Worm (Caenorhabditis elegans): ENCODE results near the gene T14B4.20.

T14B4.20 gene

DNA sequence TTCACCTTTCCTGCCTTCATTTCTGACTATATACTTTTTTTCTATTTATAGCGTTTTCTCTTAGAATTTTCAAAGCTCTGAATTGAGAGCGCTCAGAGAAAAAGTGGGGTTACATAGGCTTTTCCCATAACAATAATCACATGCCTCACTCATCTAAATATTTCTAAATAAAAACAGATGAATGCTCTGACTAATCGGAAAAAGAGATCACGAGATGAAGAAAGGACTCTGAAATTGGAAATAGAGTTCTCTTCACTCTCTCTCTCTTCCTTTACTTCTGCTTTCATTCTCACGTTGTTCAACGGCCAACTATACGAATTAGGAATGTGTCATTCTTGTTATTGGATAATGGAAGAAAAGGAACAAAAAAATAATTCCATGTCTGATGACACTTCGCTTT lies 27.6 kb upstream of the T14B4.20 start (continued):
- TF ChIP-seq lin-15B (tag; optimal IDR thresholded peaks at IDR 0.05) (no peak), unc-30 (tag; optimal IDR thresholded peaks at IDR 0.05) (no peak), C16A3.4 (tag; optimal IDR thresholded peaks at IDR 0.05) (no peak), fkh-8 (tag; optimal IDR thresholded peaks at IDR 0.05) (peak; percentile 93), nhr-90 (tag; optimal IDR thresholded peaks at IDR 0.05; ENCODE audit: poor library complexity) (no peak), zip-4 (GFP tag; optimal IDR thresholded peaks at IDR 0.05) (no peak), fkh-10 (GFP tag; optimal IDR thresholded peaks at IDR 0.05) (peak; percentile 27), pqm-1 (tag; optimal IDR thresholded peaks at IDR 0.05) (no peak), isw-1 (GFP tag; IDR thresholded peaks at IDR 0.05) (no peak), grh-1 (GFP tag; IDR thresholded peaks at IDR 0.05) (no peak), ceh-82 (tag; optimal IDR thresholded peaks at IDR 0.05) (no peak), fkh-4 (tag; optimal IDR thresholded peaks at IDR 0.05; ENCODE audit: borderline replicate concordance) (peak; percentile 48), sox-4 (tag; optimal IDR thresholded peaks at IDR 0.05) (peak; percentile 61), egl-13 (tag; optimal IDR thresholded peaks at IDR 0.05) (no peak), nhr-28 (tag; optimal IDR thresholded peaks at IDR 0.05) (no peak), Y116A8C.19 (tag; optimal IDR thresholded peaks at IDR 0.05; ENCODE audit: borderline replicate concordance) (no peak), nhr-12 (tag; optimal IDR thresholded peaks at IDR 0.05) (no peak), pax-3 (tag; optimal IDR thresholded peaks at IDR 0.05) (peak; percentile 52), lin-35 (GFP tag; optimal IDR thresholded peaks at IDR 0.05) (no peak), ceh-88 (GFP tag; IDR thresholded peaks at IDR 0.05) (no peak), dpl-1 (GFP tag; optimal IDR thresholded peaks at IDR 0.05) (no peak), swsn-7 (tag; optimal IDR thresholded peaks at IDR 0.05) (peak; percentile 28), nhr-85 (tag) (no peak), lin-14 (GFP tag; optimal IDR thresholded peaks at IDR 0.05) (peak; percentile 59), blmp-1 (tag; optimal IDR thresholded peaks at IDR 0.05) (no peak), efl-3 (GFP tag; optimal IDR thresholded peaks at IDR 0.05) (no peak), aha-1 (tag; optimal IDR thresholded peaks at IDR 0.05) (no peak), sup-37 (GFP tag; optimal IDR thresholded peaks at IDR 0.05) (no peak), vab-15 (tag; optimal IDR thresholded peaks at IDR 0.05) (no peak), nhr-11 (tag; optimal IDR thresholded peaks at IDR 0.05) (peak; percentile 10), unc-130 (tag; optimal IDR thresholded peaks at IDR 0.05) (no peak), nhr-71 (tag; optimal IDR thresholded peaks at IDR 0.05) (peak; percentile 72), lsy-2 (tag; optimal IDR thresholded peaks at IDR 0.05) (peak in 1 of 2 experiments; percentile 4), nhr-76 (tag; optimal IDR thresholded peaks at IDR 0.05) (no peak), lin-39 (tag; optimal IDR thresholded peaks at IDR 0.05) (no peak), efl-1 (optimal IDR thresholded peaks at IDR 0.05) (no peak), efl-1 (GFP tag; optimal IDR thresholded peaks at IDR 0.05 in 1 of 2) (peak in 1 of 2 experiments; percentile 19), lir-3 (tag; optimal IDR thresholded peaks at IDR 0.05; ENCODE audit: poor library complexity) (no peak), nhr-47 (tag; optimal IDR thresholded peaks at IDR 0.05) (peak; percentile 60), nhr-84 (tag; optimal IDR thresholded peaks at IDR 0.05) (no peak), unc-86 (tag; optimal IDR thresholded peaks at IDR 0.05) (peak; percentile 20)

- TF ChIP-seq nhr-28 (tag; optimal IDR thresholded peaks at IDR 0.05) (no peak), ceh-8 (GFP tag; optimal IDR thresholded peaks at IDR 0.05) (no peak), lin-15B (tag; optimal IDR thresholded peaks at IDR 0.05) (no peak), elt-3 (tag; optimal IDR thresholded peaks at IDR 0.05) (peak in 1 of 6 experiments; percentile 7), unc-62 (GFP tag; optimal IDR thresholded peaks at IDR 0.05) (no peak), nhr-20 (tag; optimal IDR thresholded peaks at IDR 0.05) (peak; percentile 5), C16A3.4 (tag; optimal IDR thresholded peaks at IDR 0.05) (no peak)
Measured at ce11 chrII:6695388-6695787, 21.3 kb upstream of the T14B4.20 start, which contains the start of gene C18H9.5. C18H9.5 (minus strand) TSS chrII:6695566.
